Worm (Caenorhabditis elegans) whole organism, late embryonic: ENCODE data around the gene B0284.3.

ENCODE experiments used
- ceh-18 ChIP-seq: sonication (generic microtip); optimal IDR thresholded peaks from 2 replicates; lab custom pipeline; 2016; ENCODE audit warnings: missing genetic modification characterization, missing compliant biosample characterization
- ceh-45 ChIP-seq: fragments of 200-800 bp; sonication (Bioruptor generic); IDR thresholded peaks from 2 replicates; pipeline ENCODE4 v1.3.6; 2022; ENCODE audit warnings: missing genetic modification reagents, missing genetic modification characterization, missing compliant biosample characterization
- dve-1 ChIP-seq: sonication (generic microtip); optimal IDR thresholded peaks from 2 replicates; lab custom pipeline; 2017; ENCODE audit warnings: antibody characterized with exemption, mild to moderate bottlenecking, missing genetic modification characterization, missing compliant biosample characterization
- hlh-6 ChIP-seq: sonication (generic microtip); optimal IDR thresholded peaks from 2 replicates; lab custom pipeline; 2016; ENCODE audit warnings: missing genotype, missing genetic modification characterization, missing compliant biosample characterization
- lin-11 ChIP-seq: fragments of 200-800 bp; sonication (Bioruptor generic); optimal IDR thresholded peaks from 2 replicates; lab custom pipeline; 2018; ENCODE audit warnings: mild to moderate bottlenecking, missing genetic modification characterization, missing compliant biosample characterization
- rnt-1 ChIP-seq: sonication (generic microtip); optimal IDR thresholded peaks from 2 replicates; lab custom pipeline; 2016; ENCODE audit warnings: missing genetic modification characterization, missing compliant biosample characterization
- tbx-7 ChIP-seq: sonication (generic microtip); optimal IDR thresholded peaks from 2 replicates; lab custom pipeline; 2016; ENCODE audit warnings: missing genotype, missing genetic modification characterization, missing compliant biosample characterization

ce11 chrIII:4372894-4373293 is 6.7 kb downstream of the B0284.3 start:
- TF ChIP-seq lin-11 (no peak), ceh-18 (tag; lab: Kevin White, UChicago) (no peak), rnt-1 (tag; lab: Kevin White, UChicago) (no peak), dve-1 (no peak), tbx-7 (tag; lab: Kevin White, UChicago) (no peak), hlh-6 (no peak), ceh-45 (no peak)
